Comparison of ENCODE assay signal across 1 worm cellular context in genomic region chrIV:6097040-6097928, ce11.
TF ChIP-seq lines count a peak whose summit lies in the region.

No protein-coding gene starts in this region.

TF ChIP-seq in whole organism, L4 larva, 104 proteins besides CTCF, POLR2A, EP300 and RAD21 (continued from another document):
- TF ChIP-seq hmg-1.1 (GFP tag; IDR thresholded peaks at IDR 0.05; lab: Robert Waterston, UW) (peak; percentile 87), Y105C5A.15 (GFP tag; IDR thresholded peaks at IDR 0.05; lab: Robert Waterston, UW) (no peak), ceh-82 (tag; optimal IDR thresholded peaks at IDR 0.05; lab: Kevin White, UChicago) (no peak), fkh-10 (GFP tag; optimal IDR thresholded peaks at IDR 0.05; lab: Kevin White, UChicago) (no peak), zip-11 (GFP tag; IDR thresholded peaks at IDR 0.05; lab: Robert Waterston, UW) (no peak), ZK337.2 (GFP tag; IDR thresholded peaks at IDR 0.05; lab: Robert Waterston, UW) (no peak), lsy-2 (tag; optimal IDR thresholded peaks at IDR 0.05; lab: Kevin White, UChicago) (peak; percentile 56 to 74), duxl-1 (tag; optimal IDR thresholded peaks at IDR 0.05; lab: Kevin White, UChicago; ENCODE audit: poor library complexity) (no peak), gei-8 (GFP tag; optimal IDR thresholded peaks at IDR 0.05; lab: Kevin White, UChicago) (no peak), mdt-29 (GFP tag; IDR thresholded peaks at IDR 0.05; lab: Robert Waterston, UW) (no peak), nhr-28 (tag; optimal IDR thresholded peaks at IDR 0.05; lab: Kevin White, UChicago) (peak; percentile 93), arid-1 (GFP tag; conservative IDR thresholded peaks at IDR 0.05; lab: Robert Waterston, UW) (no peak), F44E2.7 (GFP tag; IDR thresholded peaks at IDR 0.05; lab: Robert Waterston, UW) (no peak), aly-2 (tag; optimal IDR thresholded peaks at IDR 0.05; lab: Kevin White, UChicago) (no peak), ctbp-1 (GFP tag; IDR thresholded peaks at IDR 0.05; lab: Robert Waterston, UW) (peak; percentile 55; the same call in 1 of the 2 replicates), zfp-2 (tag; optimal IDR thresholded peaks at IDR 0.05; lab: Kevin White, UChicago) (no peak), hlh-11 (tag; optimal IDR thresholded peaks at IDR 0.05; lab: Kevin White, UChicago) (peak; percentile 98), spr-3 (GFP tag; optimal IDR thresholded peaks at IDR 0.05; lab: Kevin White, UChicago) (no peak), pqm-1 (tag; optimal IDR thresholded peaks at IDR 0.05; lab: Kevin White, UChicago) (peak; percentile 61), unc-62 (GFP tag; optimal IDR thresholded peaks at IDR 0.05 in 1 of 2; lab: Kevin White, UChicago) (peak in 1 of 2 experiments; percentile 99), unc-62 (tag; optimal IDR thresholded peaks at IDR 0.05; lab: Kevin White, UChicago) (no peak), attf-4 (tag; optimal IDR thresholded peaks at IDR 0.05; lab: Kevin White, UChicago) (no peak), Y48G9A.11 (GFP tag; IDR thresholded peaks at IDR 0.05; lab: Robert Waterston, UW) (no peak), mxl-2 (GFP tag; conservative IDR thresholded peaks at IDR 0.05; lab: Robert Waterston, UW) (no peak), nhr-48 (tag; optimal IDR thresholded peaks at IDR 0.05; lab: Kevin White, UChicago) (peak; percentile 84), ceh-32 (tag; optimal IDR thresholded peaks at IDR 0.05; lab: Kevin White, UChicago; ENCODE audit: poor library complexity) (peak; percentile 4), snpc-4 (tag; optimal IDR thresholded peaks at IDR 0.05; lab: Kevin White, UChicago) (no peak), vab-7 (GFP tag; IDR thresholded peaks at IDR 0.05; lab: Robert Waterston, UW) (peak; percentile 49; the same call in 1 of the 2 replicates), hif-1 (tag; optimal IDR thresholded peaks at IDR 0.05; lab: Kevin White, UChicago) (peak in 1 of 2 experiments; percentile 50), nhr-42 (GFP tag; IDR thresholded peaks at IDR 0.05; lab: Robert Waterston, UW) (0 out of 2 replicates have a peak, but pooled peaks have one; percentile 16), pha-4 (GFP tag; IDR thresholded peaks at IDR 0.05; lab: Robert Waterston, UW) (peak; percentile 31; the same call in 1 of the 2 replicates), pha-4 (tag; optimal IDR thresholded peaks at IDR 0.05; lab: Kevin White, UChicago) (no peak), ama-1 (optimal IDR thresholded peaks at IDR 0.05; lab: Kevin White, UChicago) (no peak), ztf-7 (tag; optimal IDR thresholded peaks at IDR 0.05; lab: Kevin White, UChicago) (no peak), nhr-11 (tag; optimal IDR thresholded peaks at IDR 0.05; lab: Kevin White, UChicago) (peak; percentile 64), ztf-11 (tag; optimal IDR thresholded peaks at IDR 0.05; lab: Kevin White, UChicago) (no peak), dmd-8 (GFP tag; IDR thresholded peaks at IDR 0.05; lab: Robert Waterston, UW) (no peak), F26F4.8 (GFP tag; conservative IDR thresholded peaks at IDR 0.05; lab: Robert Waterston, UW) (no peak), daf-16 (GFP tag; optimal IDR thresholded peaks at IDR 0.05; lab: Kevin White, UChicago) (peak; percentile 2 to 31), daf-16 (tag; optimal IDR thresholded peaks at IDR 0.05; lab: Kevin White, UChicago) (peak; percentile 76), nhr-41 (GFP tag; IDR thresholded peaks at IDR 0.05; lab: Robert Waterston, UW) (0 out of 2 replicates have a peak, but pooled peaks have one; percentile 15), F10B5.3 (tag; optimal IDR thresholded peaks at IDR 0.05; lab: Kevin White, UChicago) (peak; percentile 47), dpl-1 (GFP tag; optimal IDR thresholded peaks at IDR 0.05; lab: Kevin White, UChicago) (peak; percentile 50), tra-1 (GFP tag; IDR thresholded peaks at IDR 0.05; lab: Robert Waterston, UW) (peak; percentile 82)
